Fruit fly (Drosophila melanogaster) whole organism, embryonic: ENCODE data around the gene Catsup.
A peak's percentile ranks its signal among the peaks of the same experiment; 100 is the strongest.

ENCODE experiments used
- CG10366 ChIP-seq: fragments of 200-800 bp; sonication (Bioruptor generic); IDR thresholded peaks from 2 replicates; pipeline ENCODE4 v1.3.6; 2022; ENCODE audit warnings: missing biosample characterization, missing genetic modification characterization
- CG11093 ChIP-seq: fragments of 200-800 bp; sonication (Bioruptor generic); IDR thresholded peaks from 3 replicates; pipeline ENCODE4 v1.3.6; 2022; ENCODE audit warnings: missing biosample characterization, missing genetic modification characterization
- CG13123 ChIP-seq: fragments of 200-800 bp; sonication (Bioruptor generic); optimal IDR thresholded peaks from 2 replicates; lab custom pipeline; 2016; ENCODE audit warnings: missing biosample characterization, missing genetic modification characterization
- CG13424 ChIP-seq: fragments of 200-800 bp; sonication (Bioruptor generic); optimal IDR thresholded peaks from 2 replicates; lab custom pipeline; 2019; ENCODE audit warnings: missing biosample characterization, mild to moderate bottlenecking, missing genetic modification characterization, moderate library complexity
- CG15073 ChIP-seq: fragments of 200-800 bp; sonication (Bioruptor generic); optimal IDR thresholded peaks from 2 replicates; lab custom pipeline; 2016; ENCODE audit warnings: missing biosample characterization, missing genetic modification characterization
- CG15696 ChIP-seq: fragments of 200-800 bp; sonication (Bioruptor generic); optimal IDR thresholded peaks from 2 replicates; lab custom pipeline; 2019; ENCODE audit warnings: missing biosample characterization, mild to moderate bottlenecking, missing genetic modification characterization, moderate library complexity
- CG16863 ChIP-seq: fragments of 200-800 bp; sonication (Bioruptor generic); optimal IDR thresholded peaks from 3 replicates; lab custom pipeline; 2016; ENCODE audit warnings: missing biosample characterization, missing genetic modification characterization
- CG17568 ChIP-seq: fragments of 200-800 bp; sonication (Bioruptor generic); optimal IDR thresholded peaks from 2 replicates; lab custom pipeline; 2018; ENCODE audit warnings: missing biosample characterization, mild to moderate bottlenecking, missing genetic modification characterization, moderate library complexity
- CG2129 ChIP-seq: fragments of 200-800 bp; sonication (Bioruptor generic); IDR thresholded peaks from 2 replicates; pipeline ENCODE4 v1.3.6; 2022; ENCODE audit warnings: missing biosample characterization, missing genetic modification characterization; ENCODE audit not compliant: partially characterized antibody
- CG2202 ChIP-seq: fragments of 200-800 bp; sonication (Bioruptor generic); optimal IDR thresholded peaks from 2 replicates; lab custom pipeline; 2018; ENCODE audit warnings: missing biosample characterization, mild to moderate bottlenecking, missing genetic modification characterization
- CG2678 ChIP-seq: fragments of 200-800 bp; sonication (Bioruptor generic); optimal IDR thresholded peaks from 3 replicates; lab custom pipeline; 2019; ENCODE audit warnings: missing biosample characterization, mild to moderate bottlenecking, missing genetic modification characterization, moderate library complexity
- CG3281 ChIP-seq: fragments of 200-800 bp; sonication (Bioruptor generic); optimal IDR thresholded peaks from 3 replicates; lab custom pipeline; 2017; ENCODE audit warnings: missing biosample characterization, mild to moderate bottlenecking, missing genetic modification characterization
- CG3726 ChIP-seq: fragments of 200-800 bp; sonication (Bioruptor generic); IDR thresholded peaks from 3 replicates; pipeline ENCODE4, ENCODE4 v1.3.6; 2022; ENCODE audit warnings: missing biosample characterization, missing genetic modification characterization
- CG3838 ChIP-seq: fragments of 200-800 bp; sonication (Bioruptor generic); optimal IDR thresholded peaks from 3 replicates; lab custom pipeline; 2016; ENCODE audit warnings: missing biosample characterization, missing genetic modification characterization
- CG4282 ChIP-seq: fragments of 200-800 bp; sonication (Bioruptor generic); optimal IDR thresholded peaks from 2 replicates; lab custom pipeline; 2016; ENCODE audit warnings: missing biosample characterization, missing genetic modification characterization
- CG4730 ChIP-seq: fragments of 200-800 bp; sonication (Bioruptor generic); IDR thresholded peaks from 2 replicates; pipeline ENCODE4 v1.3.6; 2022; ENCODE audit warnings: missing biosample characterization, missing genetic modification characterization
- CG8290 ChIP-seq, 3 experiments: fragments of 200-800 bp; sonication (Bioruptor generic); optimal IDR thresholded peaks; 2 replicates each; lab custom pipeline; 2016 to 2019; ENCODE audit warnings: missing biosample characterization in 3 of 3, missing genetic modification characterization in 3 of 3, mild to moderate bottlenecking in 2 of 3, moderate library complexity in 1 of 3
- CG8388 ChIP-seq: fragments of 200-800 bp; sonication (Bioruptor generic); optimal IDR thresholded peaks from 2 replicates; lab custom pipeline; 2019; ENCODE audit warnings: missing biosample characterization, mild to moderate bottlenecking, missing genetic modification characterization, moderate library complexity
- CG9437 ChIP-seq: fragments of 200-800 bp; sonication (Bioruptor generic); optimal IDR thresholded peaks from 2 replicates; lab custom pipeline; 2018; ENCODE audit warnings: missing biosample characterization, mild to moderate bottlenecking, missing genetic modification characterization
- CG9797 ChIP-seq: fragments of 200-800 bp; sonication (Bioruptor generic); optimal IDR thresholded peaks from 3 replicates; lab custom pipeline; 2018; ENCODE audit warnings: missing biosample characterization, mild to moderate bottlenecking, missing genetic modification characterization
- CTCF ChIP-seq: fragments of 200-800 bp; sonication (Bioruptor generic); optimal IDR thresholded peaks from 2 replicates; lab custom pipeline; 2017; ENCODE audit warnings: missing biosample characterization, mild to moderate bottlenecking, missing genetic modification characterization, moderate library complexity
- D19A ChIP-seq: fragments of 200-800 bp; optimal IDR thresholded peaks from 3 replicates; lab custom pipeline; 2019; ENCODE audit warnings: missing biosample characterization, mild to moderate bottlenecking, missing genetic modification characterization, moderate library complexity
- Hr3 ChIP-seq: fragments of 200-800 bp; sonication (Bioruptor generic); optimal IDR thresholded peaks from 3 replicates; lab custom pipeline; 2016; ENCODE audit warnings: missing biosample characterization, missing genetic modification characterization
- Hsf ChIP-seq: fragments of 200-800 bp; sonication (Bioruptor generic); optimal IDR thresholded peaks from 3 replicates; lab custom pipeline; 2016; ENCODE audit warnings: missing biosample characterization, missing genetic modification characterization
- Lim3 ChIP-seq: fragments of 200-800 bp; sonication (Bioruptor generic); IDR thresholded peaks from 2 replicates; pipeline ENCODE4 v1.3.6; 2022; ENCODE audit warnings: missing biosample characterization, missing genetic modification characterization
- Myb ChIP-seq: fragments of 200-800 bp; sonication (Bioruptor generic); optimal IDR thresholded peaks from 2 replicates; lab custom pipeline; 2016; ENCODE audit warnings: missing biosample characterization, missing genetic modification characterization
- Nf-YB ChIP-seq: fragments of 200-800 bp; sonication (Bioruptor generic); optimal IDR thresholded peaks from 3 replicates; lab custom pipeline; 2019; ENCODE audit warnings: missing biosample characterization, mild to moderate bottlenecking, missing genetic modification characterization, moderate library complexity
- Optix ChIP-seq: fragments of 200-800 bp; sonication (Bioruptor generic); IDR thresholded peaks from 3 replicates; pipeline ENCODE4 v1.3.6; 2022; ENCODE audit warnings: missing biosample characterization, missing genetic modification characterization
- Rx ChIP-seq: fragments of 200-800 bp; sonication (Bioruptor generic); IDR thresholded peaks from 2 replicates; pipeline ENCODE4 v1.3.6; 2022; ENCODE audit warnings: missing biosample characterization, missing genetic modification characterization
- Sry-β ChIP-seq: fragments of 200-800 bp; sonication (Bioruptor generic); optimal IDR thresholded peaks from 2 replicates; lab custom pipeline; 2018; ENCODE audit warnings: missing biosample characterization, mild to moderate bottlenecking, missing genetic modification characterization, moderate library complexity
- Ssrp ChIP-seq: fragments of 200-800 bp; sonication (Bioruptor generic); optimal IDR thresholded peaks from 2 replicates; lab custom pipeline; 2018; ENCODE audit warnings: missing biosample characterization, mild to moderate bottlenecking, missing genetic modification characterization, moderate library complexity
- bbx ChIP-seq: fragments of 200-800 bp; sonication (Bioruptor generic); IDR thresholded peaks from 2 replicates; pipeline ENCODE4 v1.3.6; 2022; ENCODE audit warnings: missing biosample characterization, missing genetic modification characterization; ENCODE audit not compliant: partially characterized antibody
- da ChIP-seq: fragments of 200-800 bp; sonication (Bioruptor generic); optimal IDR thresholded peaks from 2 replicates; lab custom pipeline; 2016; ENCODE audit warnings: missing biosample characterization, missing genetic modification characterization
- exex ChIP-seq: fragments of 200-800 bp; sonication (Bioruptor generic); optimal IDR thresholded peaks from 4 replicates; lab custom pipeline; 2018; ENCODE audit warnings: missing biosample characterization, mild to moderate bottlenecking, missing genetic modification characterization, moderate library complexity
- gem ChIP-seq: fragments of 200-800 bp; sonication (Bioruptor generic); optimal IDR thresholded peaks from 2 replicates; lab custom pipeline; 2019; ENCODE audit warnings: missing biosample characterization, mild to moderate bottlenecking, missing genetic modification characterization, moderate library complexity
- gro ChIP-seq: fragments of 200-800 bp; sonication (Bioruptor generic); optimal IDR thresholded peaks from 2 replicates; lab custom pipeline; 2016; ENCODE audit warnings: missing biosample characterization, missing genetic modification characterization
- gsb-n ChIP-seq: fragments of 200-800 bp; sonication (Bioruptor generic); optimal IDR thresholded peaks from 3 replicates; lab custom pipeline; 2018; ENCODE audit warnings: missing biosample characterization, mild to moderate bottlenecking, missing genetic modification characterization
- h ChIP-seq: fragments of >200 bp; optimal IDR thresholded peaks from 2 replicates; lab custom pipeline; 2017
- mam ChIP-seq: fragments of 200-800 bp; sonication (Bioruptor generic); optimal IDR thresholded peaks from 3 replicates; lab custom pipeline; 2016; ENCODE audit warnings: missing biosample characterization, missing genetic modification characterization
- mirr ChIP-seq: fragments of 200-800 bp; sonication (Bioruptor generic); optimal IDR thresholded peaks from 3 replicates; lab custom pipeline; 2018; ENCODE audit warnings: missing biosample characterization, mild to moderate bottlenecking, missing genetic modification characterization
- odd ChIP-seq: fragments of 200-800 bp; sonication (Bioruptor generic); optimal IDR thresholded peaks from 2 replicates; lab custom pipeline; 2017; ENCODE audit warnings: missing biosample characterization, mild to moderate bottlenecking, missing genetic modification characterization
- peb ChIP-seq: fragments of 200-800 bp; sonication (Bioruptor generic); IDR thresholded peaks from 2 replicates; pipeline ENCODE4 v1.3.6; 2022; ENCODE audit warnings: missing biosample characterization, missing genetic modification characterization
- pho ChIP-seq: fragments of 200-800 bp; sonication (Bioruptor generic); optimal IDR thresholded peaks from 2 replicates; lab custom pipeline; 2016; ENCODE audit warnings: missing biosample characterization, missing genetic modification characterization
- pnt ChIP-seq: fragments of 200-800 bp; sonication (Bioruptor generic); optimal IDR thresholded peaks from 3 replicates; lab custom pipeline; 2016; ENCODE audit warnings: missing biosample characterization, missing genetic modification characterization
- repo ChIP-seq: fragments of 200-800 bp; sonication (Bioruptor generic); optimal IDR thresholded peaks from 2 replicates; lab custom pipeline; 2016; ENCODE audit warnings: missing biosample characterization, missing genetic modification characterization
- salm ChIP-seq: fragments of 200-800 bp; sonication (Bioruptor generic); optimal IDR thresholded peaks from 2 replicates; lab custom pipeline; 2018; ENCODE audit warnings: missing biosample characterization, mild to moderate bottlenecking, missing genetic modification characterization
- slbo ChIP-seq: fragments of 200-800 bp; sonication (Bioruptor generic); IDR thresholded peaks from 2 replicates; pipeline ENCODE4 v1.3.6; 2022; ENCODE audit warnings: missing biosample characterization, missing genetic modification characterization
- slp2 ChIP-seq: fragments of 200-800 bp; sonication (Bioruptor generic); optimal IDR thresholded peaks from 2 replicates; lab custom pipeline; 2016; ENCODE audit warnings: missing biosample characterization, missing genetic modification characterization
- z ChIP-seq: fragments of 200-800 bp; sonication (Bioruptor generic); IDR thresholded peaks from 3 replicates; pipeline ENCODE4 v1.3.6; 2022; ENCODE audit warnings: missing biosample characterization, missing genetic modification characterization
- zen ChIP-seq: fragments of 200-800 bp; sonication (Bioruptor generic); optimal IDR thresholded peaks from 3 replicates; lab custom pipeline; 2018; ENCODE audit warnings: missing biosample characterization, mild to moderate bottlenecking, missing genetic modification characterization, moderate library complexity
- zen2 ChIP-seq: fragments of 200-800 bp; sonication (Bioruptor generic); IDR thresholded peaks from 3 replicates; pipeline ENCODE4 v1.3.6; 2022; ENCODE audit warnings: missing biosample characterization, missing genetic modification characterization; ENCODE audit not compliant: partially characterized antibody
- zfh1 ChIP-seq: fragments of 200-800 bp; sonication (Bioruptor generic); IDR thresholded peaks from 3 replicates; pipeline ENCODE4 v1.3.6; 2022; ENCODE audit warnings: missing biosample characterization, missing genetic modification characterization

Catsup gene

dm6 chr2L:19036105-19036714, 5.5 kb upstream of the Catsup start (continued):
- TF ChIP-seq gsb-n (no peak), pnt (GFP tag; lab: Kevin White, UChicago) (no peak), CG10366 (no peak), odd (GFP tag; lab: Kevin White, UChicago) (no peak), Sry-β (GFP tag; lab: Kevin White, UChicago) (no peak), CG15073 (GFP tag; lab: Kevin White, UChicago) (no peak), Optix (GFP tag; lab: Robert Waterston, UW) (no peak), CG15696 (tag; lab: Kevin White, UChicago) (no peak), CG4282 (no peak), z (GFP tag; lab: Robert Waterston, UW) (no peak), repo (no peak), da (no peak), mirr (GFP tag; lab: Kevin White, UChicago) (no peak), CG11093 (GFP tag; lab: Robert Waterston, UW) (no peak), CG2678 (tag; lab: Kevin White, UChicago) (peak; percentile 58), mam (GFP tag; lab: Kevin White, UChicago) (no peak), CG16863 (no peak), CG8290 (GFP tag; optimal IDR thresholded peaks at IDR 0.05; lab: Kevin White, UChicago) (no peak), CG8290 (tag; optimal IDR thresholded peaks at IDR 0.05; lab: Kevin White, UChicago) (no peak), CG13424 (tag; lab: Kevin White, UChicago) (peak; percentile 11), Hr3 (GFP tag; lab: Kevin White, UChicago) (no peak), CG8388 (GFP tag; lab: Kevin White, UChicago) (no peak), CG17568 (GFP tag; lab: Kevin White, UChicago) (no peak), Rx (GFP tag; lab: Robert Waterston, UW) (no peak), CG3838 (GFP tag; lab: Kevin White, UChicago) (no peak), Lim3 (GFP tag; lab: Robert Waterston, UW) (no peak), slp2 (GFP tag; lab: Kevin White, UChicago) (no peak), peb (GFP tag; lab: Robert Waterston, UW) (no peak), slbo (no peak), gro (GFP tag; lab: Kevin White, UChicago) (no peak), CG13123 (GFP tag; lab: Kevin White, UChicago) (no peak), pho (GFP tag; lab: Kevin White, UChicago) (no peak), Myb (no peak), CG2129 (GFP tag; lab: Robert Waterston, UW) (no peak), Hsf (GFP tag; lab: Kevin White, UChicago) (no peak), Nf-YB (GFP tag; lab: Kevin White, UChicago) (no peak), D19A (tag; lab: Kevin White, UChicago) (no peak), bbx (0 out of 2 replicates have a peak, but pooled peaks have one; percentile 14), zen (tag; lab: Kevin White, UChicago) (no peak), CG3726 (GFP tag; lab: Robert Waterston, UW) (no peak), gem (peak; percentile 45), h (lab: Kevin White, UChicago) (no peak), CG3281 (GFP tag; lab: Kevin White, UChicago) (no peak), CG9797 (GFP tag; lab: Kevin White, UChicago) (no peak), Ssrp (tag; lab: Kevin White, UChicago) (no peak), CTCF (GFP tag; lab: Kevin White, UChicago) (no peak), CG4730 (GFP tag; lab: Robert Waterston, UW) (no peak), zfh1 (GFP tag; lab: Robert Waterston, UW) (no peak), CG2202 (tag; lab: Kevin White, UChicago) (no peak), salm (tag; lab: Kevin White, UChicago) (no peak), CG9437 (GFP tag; lab: Kevin White, UChicago) (no peak), exex (tag; lab: Kevin White, UChicago) (no peak), zen2 (GFP tag; lab: Robert Waterston, UW) (no peak)
